Fruit fly (Drosophila melanogaster): ENCODE data around the gene CG43338.

- no peak for TF ChIP-seq CG32264 (GFP tag; optimal IDR thresholded peaks at IDR 0.05)
- TF ChIP-seq psq (GFP tag; optimal IDR thresholded peaks at IDR 0.05), result peak; percentile 54
- TF ChIP-seq pan (optimal IDR thresholded peaks at IDR 0.05), result no peak
- no peak for TF ChIP-seq brk (GFP tag; optimal IDR thresholded peaks at IDR 0.05)
- TF ChIP-seq Mio (GFP tag; optimal IDR thresholded peaks at IDR 0.05), result no peak
- TF ChIP-seq sv (GFP tag; optimal IDR thresholded peaks at IDR 0.05), result no peak
- no peak for TF ChIP-seq h (GFP tag; optimal IDR thresholded peaks at IDR 0.05)
- no peak for TF ChIP-seq fru (GFP tag; optimal IDR thresholded peaks at IDR 0.05)
- no peak for TF ChIP-seq Hr78 (GFP tag; optimal IDR thresholded peaks at IDR 0.05)
- no peak for TF ChIP-seq dsf (GFP tag; optimal IDR thresholded peaks at IDR 0.05; ENCODE audit: borderline replicate concordance)
- peak; percentile 63 for TF ChIP-seq Dif (GFP tag; optimal IDR thresholded peaks at IDR 0.05; ENCODE audit: partially characterized antibody)
- no peak for TF ChIP-seq lola (GFP tag; optimal IDR thresholded peaks at IDR 0.05)
- TF ChIP-seq Rel (GFP tag; optimal IDR thresholded peaks at IDR 0.05), result no peak
- TF ChIP-seq Rel (tag; optimal IDR thresholded peaks at IDR 0.05), result peak; percentile 24
Measured at dm6 chr2L:18617003-18617402, 54.0 kb downstream of the CG43338 start, which contains the start of gene MESR3.

Measured in whole organism, wandering third instar larva.